Worm (Caenorhabditis elegans) whole organism, young adult: ENCODE measurements around the gene moma-1.

Source experiments
- F55B11.4 ChIP-seq: sonication (generic microtip); optimal IDR thresholded peaks from 2 replicates; lab custom pipeline; 2016; ENCODE audit warnings: missing compliant biosample characterization, missing genetic modification characterization, borderline replicate concordance; ENCODE audit not compliant: insufficient read depth
- Y53G8AR.9 ChIP-seq: fragments of 200-800 bp; sonication (Bioruptor generic); conservative IDR thresholded peaks from 2 replicates; pipeline ENCODE4 v1.3.6; 2022; ENCODE audit warnings: missing genetic modification reagents, missing genetic modification characterization, missing compliant biosample characterization
- Y95B8A.8 ChIP-seq: fragments of 200-800 bp; sonication (Bioruptor generic); IDR thresholded peaks from 2 replicates; pipeline ENCODE4 v1.3.6; 2022; ENCODE audit warnings: missing genetic modification reagents, missing genetic modification characterization, missing compliant biosample characterization
- ama-1 ChIP-seq, 3 experiments: fragments of 150-350 bp in 1 of 3; sonication (generic microtip) in 2 of 3; optimal IDR thresholded peaks; 2 replicates each; lab custom pipeline; 2014 to 2018; ENCODE audit warnings: missing biosample characterization in 2 of 3, missing genetic modification characterization in 2 of 3, missing genetic modification reagents in 2 of 3
- dpff-1 ChIP-seq: sonication (generic microtip); optimal IDR thresholded peaks from 2 replicates; lab custom pipeline; 2017; ENCODE audit warnings: mild to moderate bottlenecking, missing genetic modification characterization, missing compliant biosample characterization
- efl-1 ChIP-seq: fragments of 150-350 bp; optimal IDR thresholded peaks from 2 replicates; lab custom pipeline; 2014; ENCODE audit warnings: missing biosample characterization, missing genetic modification reagents, missing genetic modification characterization
- let-526 ChIP-seq: fragments of 200-800 bp; sonication (Bioruptor generic); IDR thresholded peaks from 2 replicates; pipeline ENCODE4 v1.3.6; 2022; ENCODE audit warnings: missing genetic modification reagents, missing genetic modification characterization, missing compliant biosample characterization
- lin-40 ChIP-seq: sonication (generic microtip); optimal IDR thresholded peaks from 2 replicates; lab custom pipeline; 2016; ENCODE audit warnings: missing genetic modification characterization, mild to moderate bottlenecking, missing compliant biosample characterization, missing genotype, missing genetic modification reagents
- sea-2 ChIP-seq: fragments of 200-800 bp; sonication (Bioruptor generic); IDR thresholded peaks from 2 replicates; pipeline ENCODE4 v1.3.6; 2022; ENCODE audit warnings: missing genetic modification characterization, missing compliant biosample characterization
- snpc-4 ChIP-seq, 5 experiments: fragments of 150-350 bp in 1 of 5; sonication (generic microtip) in 4 of 5; optimal IDR thresholded peaks; 2 replicates each; lab custom pipeline; 2014 to 2018; ENCODE audit warnings: missing genetic modification characterization in 5 of 5, missing biosample characterization in 3 of 5, antibody characterized with exemption in 2 of 5, mild to moderate bottlenecking in 2 of 5, missing compliant biosample characterization in 2 of 5, missing genotype in 2 of 5, moderate library complexity in 2 of 5, missing genetic modification reagents in 1 of 5
- unc-62 ChIP-seq: fragments of 150-350 bp; optimal IDR thresholded peaks from 2 replicates; lab custom pipeline; 2014; ENCODE audit warnings: missing biosample characterization, missing genetic modification reagents, missing genetic modification characterization
- xnd-1 ChIP-seq: sonication (generic microtip); optimal IDR thresholded peaks from 2 replicates; lab custom pipeline; 2016; ENCODE audit warnings: missing genotype, missing genetic modification reagents, missing genetic modification characterization, missing compliant biosample characterization
- ztf-22 ChIP-seq: fragments of 200-800 bp; sonication (Bioruptor generic); optimal IDR thresholded peaks from 2 replicates; lab custom pipeline; 2018; ENCODE audit warnings: mild to moderate bottlenecking, missing genetic modification characterization, moderate library complexity, missing compliant biosample characterization

- TF ChIP-seq sea-2 (GFP tag; lab: Robert Waterston, UW): no peak
- no peak for TF ChIP-seq ztf-22
- no peak for TF ChIP-seq dpff-1 (tag; lab: Kevin White, UChicago)
- TF ChIP-seq xnd-1 (tag; lab: Kevin White, UChicago): no peak
- TF ChIP-seq ama-1 (optimal IDR thresholded peaks at IDR 0.05; lab: Kevin White, UChicago): no peak
- TF ChIP-seq ama-1 (GFP tag; optimal IDR thresholded peaks at IDR 0.05; lab: Kevin White, UChicago): no peak
- no peak for TF ChIP-seq unc-62
- no peak for TF ChIP-seq efl-1
- no peak for TF ChIP-seq snpc-4 (GFP tag; optimal IDR thresholded peaks at IDR 0.05; lab: Kevin White, UChicago)
- no peak for TF ChIP-seq snpc-4 (tag; optimal IDR thresholded peaks at IDR 0.05; lab: Kevin White, UChicago)
- TF ChIP-seq Y95B8A.8 (GFP tag; lab: Robert Waterston, UW): no peak
- no peak for TF ChIP-seq F55B11.4
- TF ChIP-seq lin-40 (tag; lab: Kevin White, UChicago): no peak
- TF ChIP-seq let-526: no peak
- TF ChIP-seq Y53G8AR.9: no peak
Measured at ce11 chrIII:822546-823272, 29.5 kb downstream of the moma-1 start, which contains the start of gene clec-149.
